Worm (Caenorhabditis elegans): Measurements from ENCODE around the gene C16C10.8.
A peak's percentile ranks its signal among the peaks of the same experiment; 100 is the strongest.

The C16C10.8 gene

DNA sequence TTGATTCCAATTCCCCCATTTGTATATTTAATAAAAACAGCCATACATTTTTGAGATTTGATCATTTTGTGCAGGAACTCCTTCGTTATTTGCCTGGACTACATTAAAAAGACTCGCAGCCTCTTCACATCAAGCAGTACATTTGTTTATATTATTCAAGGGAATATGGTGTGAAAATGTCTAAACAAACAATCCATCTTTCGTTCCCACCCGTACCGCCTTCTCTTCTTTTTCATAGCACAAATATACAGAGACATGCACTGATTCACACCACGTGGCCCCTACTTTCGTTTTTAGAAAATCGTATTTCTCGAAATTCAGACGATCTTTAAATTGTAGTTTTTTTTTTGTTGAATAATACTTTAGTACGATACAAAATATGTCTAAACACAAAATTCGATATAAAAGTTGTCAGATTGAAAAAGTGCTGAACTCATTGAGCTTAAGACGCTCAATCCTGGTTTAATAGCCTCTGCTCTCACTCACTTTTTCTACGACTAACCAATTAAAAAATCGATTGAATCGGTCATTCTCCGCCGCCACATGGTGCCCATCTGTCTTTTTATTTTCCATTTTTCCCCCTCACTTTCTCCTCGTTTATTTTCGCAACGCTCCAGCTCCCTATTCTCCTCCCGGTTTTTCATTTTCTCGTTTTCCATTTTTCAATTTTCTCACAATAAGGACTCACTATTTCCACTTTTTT, 31.5 kb upstream of the C16C10.8 start:
- TF ChIP-seq unc-55 (GFP tag; optimal IDR thresholded peaks at IDR 0.05) (peak; percentile 31), nhr-6 (tag; optimal IDR thresholded peaks at IDR 0.05) (peak; percentile 28), ceh-82 (tag; optimal IDR thresholded peaks at IDR 0.05) (no peak), sma-3 (GFP tag; optimal IDR thresholded peaks at IDR 0.05) (peak; percentile 30), sma-9 (GFP tag; optimal IDR thresholded peaks at IDR 0.05) (peak; percentile 40), sma-9 (tag; optimal IDR thresholded peaks at IDR 0.05) (no peak), F13H6.1 (tag; optimal IDR thresholded peaks at IDR 0.05) (peak; percentile 21), lsy-2 (tag; optimal IDR thresholded peaks at IDR 0.05) (peak; percentile 44 to 70), elt-1 (tag; optimal IDR thresholded peaks at IDR 0.05) (no peak), nhr-21 (tag; optimal IDR thresholded peaks at IDR 0.05) (peak; percentile 82), ztf-1 (GFP tag; conservative IDR thresholded peaks at IDR 0.05) (no peak), gmeb-1 (tag; optimal IDR thresholded peaks at IDR 0.05) (peak; percentile 50), Y55F3AM.14 (GFP tag; optimal IDR thresholded peaks at IDR 0.05) (peak; percentile 38), nhr-129 (tag; optimal IDR thresholded peaks at IDR 0.05) (peak; percentile 56), nhr-25 (tag; optimal IDR thresholded peaks at IDR 0.05) (peak; percentile 38), ama-1 (optimal IDR thresholded peaks at IDR 0.05) (peak; percentile 91), fos-1 (tag; optimal IDR thresholded peaks at IDR 0.05) (peak; percentile 5), ztf-4 (tag; optimal IDR thresholded peaks at IDR 0.05) (peak; percentile 88), C34F6.9 (tag; optimal IDR thresholded peaks at IDR 0.05) (no peak), lin-13 (GFP tag; optimal IDR thresholded peaks at IDR 0.05) (peak; percentile 68), zag-1 (tag; optimal IDR thresholded peaks at IDR 0.05) (peak; percentile 10), crh-2 (tag; optimal IDR thresholded peaks at IDR 0.05) (peak; percentile 72), unc-39 (tag; optimal IDR thresholded peaks at IDR 0.05) (no peak)

DNA sequence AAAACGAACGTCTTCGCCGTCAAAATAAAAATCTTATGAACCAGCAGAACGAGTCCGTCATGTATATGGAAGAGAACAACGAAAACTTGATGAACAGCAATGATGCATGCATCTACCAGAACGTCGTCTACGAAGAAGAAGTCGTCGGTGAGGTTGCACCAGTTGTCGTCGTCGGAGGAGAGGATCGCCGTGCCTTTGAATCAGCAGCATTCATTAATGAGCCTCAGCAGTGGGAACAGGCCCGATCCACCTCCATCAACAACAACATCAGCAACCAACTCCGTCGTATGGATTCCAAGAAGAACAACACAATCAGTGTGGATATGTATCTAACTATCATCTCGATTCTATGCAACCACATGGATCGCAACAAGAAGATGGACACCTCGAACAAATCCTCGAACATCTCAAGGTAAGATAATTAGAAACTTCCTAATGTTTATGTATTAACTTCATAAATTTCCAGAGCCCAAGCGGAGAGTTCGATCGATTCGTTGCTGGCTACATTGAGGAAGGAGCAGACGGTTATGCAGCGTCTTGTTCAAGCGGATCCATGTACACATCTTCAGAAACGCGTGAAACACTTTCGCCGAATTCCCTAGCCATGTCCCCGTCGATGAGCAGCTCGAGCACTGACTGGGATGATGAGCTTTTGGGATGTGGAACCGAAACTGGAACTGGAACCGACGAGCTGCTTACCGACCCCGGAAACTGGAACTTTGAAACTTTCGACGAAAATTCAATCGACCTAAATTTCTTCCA, 30.6 kb upstream of the C16C10.8 start:
- peak; percentile 19 for TF ChIP-seq lin-13 (GFP tag; optimal IDR thresholded peaks at IDR 0.05)
- TF ChIP-seq unc-55 (GFP tag; optimal IDR thresholded peaks at IDR 0.05) = no peak

DNA sequence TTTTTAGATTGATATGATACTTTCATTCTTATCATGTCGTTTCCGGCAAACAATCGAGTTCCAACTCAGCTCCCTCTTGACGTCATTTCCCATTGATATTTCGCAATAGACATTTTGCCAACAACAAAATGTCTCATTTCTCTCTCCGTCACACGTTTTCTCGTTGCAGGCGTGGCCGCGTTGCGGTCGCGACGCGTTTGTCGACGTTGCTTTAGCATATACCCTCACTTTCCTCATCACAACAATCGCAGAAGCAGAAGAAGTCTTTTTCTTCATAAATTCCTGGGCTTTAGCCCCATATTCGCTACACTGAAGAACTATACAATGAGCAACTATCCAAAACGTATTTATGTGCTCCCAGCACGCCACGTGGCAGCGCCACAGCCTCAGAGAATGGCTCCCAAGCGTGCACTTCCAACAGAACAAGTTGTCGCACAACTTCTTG, 29.7 kb upstream of the C16C10.8 start, which contains the start of gene xbp-1:
Gene xbp-1 (plus strand): TSS at position 151 of the 445 bp plus-strand sequence.
- TF ChIP-seq sma-3 (GFP tag; optimal IDR thresholded peaks at IDR 0.05) (peak; percentile 78), aly-2 (tag; optimal IDR thresholded peaks at IDR 0.05) (no peak), peb-1 (tag; optimal IDR thresholded peaks at IDR 0.05) (no peak), lin-13 (GFP tag; optimal IDR thresholded peaks at IDR 0.05) (peak; percentile 85), sem-4 (tag; optimal IDR thresholded peaks at IDR 0.05) (peak; percentile 80), lsy-2 (tag; optimal IDR thresholded peaks at IDR 0.05) (peak; percentile 70 to 90), dmd-4 (tag; optimal IDR thresholded peaks at IDR 0.05) (no peak), unc-39 (tag; optimal IDR thresholded peaks at IDR 0.05) (no peak), C34F6.9 (tag; optimal IDR thresholded peaks at IDR 0.05) (peak; percentile 99), nhr-6 (tag; optimal IDR thresholded peaks at IDR 0.05) (peak; percentile 45), unc-62 (GFP tag; optimal IDR thresholded peaks at IDR 0.05) (no peak), ama-1 (optimal IDR thresholded peaks at IDR 0.05) (peak; percentile 92), zag-1 (tag; optimal IDR thresholded peaks at IDR 0.05) (peak; percentile 74), blmp-1 (tag; optimal IDR thresholded peaks at IDR 0.05; ENCODE audit: insufficient read depth) (peak; percentile 64), elt-1 (tag; optimal IDR thresholded peaks at IDR 0.05) (no peak), mab-5 (tag; optimal IDR thresholded peaks at IDR 0.05) (peak; percentile 55), nhr-77 (tag; optimal IDR thresholded peaks at IDR 0.05) (no peak), lin-11 (tag; optimal IDR thresholded peaks at IDR 0.05) (peak; percentile 87), ZK546.5 (tag; optimal IDR thresholded peaks at IDR 0.05) (no peak), skn-1 (tag; optimal IDR thresholded peaks at IDR 0.05) (peak; percentile 85), mbf-1 (tag; optimal IDR thresholded peaks at IDR 0.05) (no peak), ztf-11 (tag; optimal IDR thresholded peaks at IDR 0.05) (no peak), alr-1 (tag; optimal IDR thresholded peaks at IDR 0.05) (peak; percentile 31), elt-3 (tag; optimal IDR thresholded peaks at IDR 0.05) (no peak), nhr-25 (tag; optimal IDR thresholded peaks at IDR 0.05) (peak; percentile 81), nhr-12 (tag; optimal IDR thresholded peaks at IDR 0.05) (no peak), nhr-21 (tag; optimal IDR thresholded peaks at IDR 0.05) (peak; percentile 89), crh-2 (tag; optimal IDR thresholded peaks at IDR 0.05) (peak; percentile 100), ztf-4 (tag; optimal IDR thresholded peaks at IDR 0.05) (peak; percentile 92), F13H6.1 (tag; optimal IDR thresholded peaks at IDR 0.05) (peak; percentile 89), egl-27 (tag; optimal IDR thresholded peaks at IDR 0.05) (peak; percentile 87), nhr-10 (tag; optimal IDR thresholded peaks at IDR 0.05) (peak; percentile 69), Y55F3AM.14 (GFP tag; optimal IDR thresholded peaks at IDR 0.05) (peak; percentile 81), nhr-11 (tag; optimal IDR thresholded peaks at IDR 0.05) (no peak), sma-9 (GFP tag; optimal IDR thresholded peaks at IDR 0.05) (peak; percentile 91), sma-9 (tag; optimal IDR thresholded peaks at IDR 0.05) (no peak), snpc-4 (tag; optimal IDR thresholded peaks at IDR 0.05) (peak; percentile 52), gmeb-1 (tag; optimal IDR thresholded peaks at IDR 0.05) (peak; percentile 67), nhr-129 (tag; optimal IDR thresholded peaks at IDR 0.05) (peak; percentile 97), unc-55 (GFP tag; optimal IDR thresholded peaks at IDR 0.05) (peak; percentile 96), nhr-23 (tag; optimal IDR thresholded peaks at IDR 0.05) (no peak), lin-39 (tag; optimal IDR thresholded peaks at IDR 0.05) (no peak)

All from whole organism, L2 larva.